Worm (Caenorhabditis elegans): ENCODE data around the gene dylt-3.
A peak's percentile ranks its signal among the peaks of the same experiment; 100 is the strongest.

dylt-3 gene

DNA sequence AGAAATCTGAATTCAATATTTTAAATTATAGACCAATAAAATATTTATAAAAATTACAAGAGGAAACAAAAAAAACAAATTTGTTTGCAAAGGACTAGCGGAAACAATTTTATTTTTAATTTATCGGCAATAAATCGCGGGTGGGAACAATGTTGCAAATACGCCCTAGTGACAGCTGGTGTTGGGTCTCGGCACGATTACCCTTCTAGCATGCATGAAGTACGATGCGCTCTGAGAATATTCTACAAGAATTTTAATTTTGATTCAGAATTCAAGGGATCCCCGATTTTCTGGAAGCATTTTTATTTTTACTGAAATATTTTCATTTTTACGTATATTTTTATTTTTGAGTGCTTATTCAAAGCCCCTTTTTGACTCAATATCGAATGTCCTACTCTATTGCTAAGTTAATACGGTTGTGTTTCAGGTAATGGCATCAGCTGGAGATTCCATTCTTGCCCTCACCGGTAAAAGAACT is 3.5 kb downstream of the dylt-3 start, which contains the start of the genes mig-5 and cct-1 (continued):
- peak; percentile 96 for TF ChIP-seq attf-5 (GFP tag; optimal IDR thresholded peaks at IDR 0.05)
- peak; percentile 79 for TF ChIP-seq lsl-1 (GFP tag; optimal IDR thresholded peaks at IDR 0.05)
- peak; percentile 74 for TF ChIP-seq ztf-26 (tag; optimal IDR thresholded peaks at IDR 0.05)
- peak; percentile 94 for TF ChIP-seq pbrm-1 (GFP tag; IDR thresholded peaks at IDR 0.05)

ce11 chrII:8187516-8187915 is 6.0 kb downstream of the dylt-3 start:
- no peak for TF ChIP-seq let-607 (tag; optimal IDR thresholded peaks at IDR 0.05)
- no peak for TF ChIP-seq madf-3 (GFP tag; IDR thresholded peaks at IDR 0.05)
- 0 out of 2 replicates have a peak, but pooled peaks have one; percentile 15 for TF ChIP-seq ekl-4 (GFP tag; IDR thresholded peaks at IDR 0.05)
- TF ChIP-seq snpc-1.3 (tag; optimal IDR thresholded peaks at IDR 0.05; ENCODE audit: insufficient read depth): no peak
- TF ChIP-seq madf-10 (tag; optimal IDR thresholded peaks at IDR 0.05): no peak
- TF ChIP-seq Y53G8AR.9 (GFP tag; conservative IDR thresholded peaks at IDR 0.05): peak; percentile 78
- TF ChIP-seq mes-4 (tag; optimal IDR thresholded peaks at IDR 0.05): peak; percentile 21
- peak; percentile 50 for TF ChIP-seq tlf-1 (GFP tag; optimal IDR thresholded peaks at IDR 0.05)
- TF ChIP-seq attf-6 (GFP tag; IDR thresholded peaks at IDR 0.05): 0 out of 2 replicates have a peak, but pooled peaks have one; percentile 10
- TF ChIP-seq Y67H2A.10 (GFP tag; conservative IDR thresholded peaks at IDR 0.05): no peak
- peak; percentile 21 for TF ChIP-seq F49E8.2 (tag; optimal IDR thresholded peaks at IDR 0.05; ENCODE audit: insufficient read depth)
- TF ChIP-seq athp-1 (tag; optimal IDR thresholded peaks at IDR 0.05): peak; percentile 74
- TF ChIP-seq ama-1 (optimal IDR thresholded peaks at IDR 0.05): no peak
- TF ChIP-seq ama-1 (GFP tag; optimal IDR thresholded peaks at IDR 0.05): peak in 1 of 2 experiments; percentile 33
- peak; percentile 60 for TF ChIP-seq madf-6 (GFP tag; IDR thresholded peaks at IDR 0.05)
- peak; percentile 9 for TF ChIP-seq ZK185.1 (tag; optimal IDR thresholded peaks at IDR 0.05; ENCODE audit: poor library complexity, severe bottlenecking)
- no peak for TF ChIP-seq snpc-4 (GFP tag; optimal IDR thresholded peaks at IDR 0.05)
- peak in 1 of 4 experiments; percentile 1 for TF ChIP-seq snpc-4 (tag; optimal IDR thresholded peaks at IDR 0.05)
- TF ChIP-seq lin-26 (GFP tag; IDR thresholded peaks at IDR 0.05): 0 out of 2 replicates have a peak, but pooled peaks have one; percentile 29

- no peak for TF ChIP-seq bed-1 (GFP tag; IDR thresholded peaks at IDR 0.05)
- TF ChIP-seq pbrm-1 (GFP tag; IDR thresholded peaks at IDR 0.05): no peak
- no peak for TF ChIP-seq lir-1 (GFP tag; conservative IDR thresholded peaks at IDR 0.05)
Measured at ce11 chrII:8190455-8190854, 8.9 kb downstream of the dylt-3 start, which contains the start of gene T05C12.8. Gene T05C12.8 (minus strand): TSS chrII:8190555.

ce11 chrII:8193126-8193525 is 11.6 kb downstream of the dylt-3 start, which contains the start of gene T05C12.9:
Gene T05C12.9 (minus strand): TSS chrII:8193226.
- TF ChIP-seq F37B4.10 (GFP tag; IDR thresholded peaks at IDR 0.05) (no peak), pbrm-1 (GFP tag; IDR thresholded peaks at IDR 0.05) (no peak), Y53F4B.3 (GFP tag; IDR thresholded peaks at IDR 0.05) (no peak), rec-8 (tag; optimal IDR thresholded peaks at IDR 0.05) (no peak), B0336.3 (GFP tag; IDR thresholded peaks at IDR 0.05) (no peak), lsy-27 (tag; optimal IDR thresholded peaks at IDR 0.05; ENCODE audit: borderline replicate concordance, insufficient read depth) (no peak)

ce11 chrII:8193922-8194321 is 12.4 kb downstream of the dylt-3 start:
- TF ChIP-seq xnd-1 (tag; optimal IDR thresholded peaks at IDR 0.05) (no peak), Y56A3A.18 (GFP tag; IDR thresholded peaks at IDR 0.05) (no peak), F22D6.2 (tag; optimal IDR thresholded peaks at IDR 0.05) (no peak), madf-3 (GFP tag; IDR thresholded peaks at IDR 0.05) (no peak)

Measured in whole organism, young adult.